Fruit fly (Drosophila melanogaster) whole organism, embryonic: Measurements from ENCODE around the gene CG32298.
A peak's percentile ranks its signal among the peaks of the same experiment; 100 is the strongest.

Source experiments
- B-H2 ChIP-seq: fragments of 200-800 bp; sonication (Bioruptor generic); optimal IDR thresholded peaks from 2 replicates; lab custom pipeline; 2018; ENCODE audit warnings: missing biosample characterization, mild to moderate bottlenecking, missing genetic modification characterization
- BEAF-32 ChIP-seq: fragments of 200-800 bp; sonication (Bioruptor generic); optimal IDR thresholded peaks from 3 replicates; lab custom pipeline; 2017; ENCODE audit warnings: missing biosample characterization, missing genetic modification characterization, mild to moderate bottlenecking, moderate library complexity, missing genetic modification reagents
- Bdp1 ChIP-seq: fragments of 200-800 bp; sonication (Bioruptor generic); optimal IDR thresholded peaks from 3 replicates; lab custom pipeline; 2016; ENCODE audit warnings: missing biosample characterization, missing genetic modification characterization
- CG10462 ChIP-seq: fragments of 200-800 bp; sonication (Bioruptor generic); optimal IDR thresholded peaks from 2 replicates; lab custom pipeline; 2016; ENCODE audit warnings: missing biosample characterization, missing genetic modification characterization
- CG11247 ChIP-seq: fragments of 200-800 bp; sonication (Bioruptor generic); IDR thresholded peaks from 2 replicates; pipeline ENCODE4 v1.3.6; 2022; ENCODE audit warnings: missing biosample characterization, missing genetic modification characterization
- CG12299 ChIP-seq: fragments of 200-800 bp; sonication (Bioruptor generic); optimal IDR thresholded peaks from 2 replicates; lab custom pipeline; 2018; ENCODE audit warnings: missing biosample characterization, mild to moderate bottlenecking, missing genetic modification characterization
- CG13296 ChIP-seq: fragments of 200-800 bp; sonication (Bioruptor generic); optimal IDR thresholded peaks from 3 replicates; lab custom pipeline; 2018; ENCODE audit warnings: missing biosample characterization, mild to moderate bottlenecking, missing genetic modification characterization
- CG14710 ChIP-seq: fragments of 200-800 bp; sonication (Bioruptor generic); optimal IDR thresholded peaks from 3 replicates; lab custom pipeline; 2019; ENCODE audit warnings: missing biosample characterization, mild to moderate bottlenecking, missing genetic modification characterization, moderate library complexity
- CG14965 ChIP-seq: fragments of 200-800 bp; sonication (Bioruptor generic); optimal IDR thresholded peaks from 2 replicates; lab custom pipeline; 2016; ENCODE audit warnings: missing biosample characterization, missing genetic modification characterization, borderline replicate concordance
- CG18011 ChIP-seq: fragments of 200-800 bp; sonication (Bioruptor generic); optimal IDR thresholded peaks from 2 replicates; lab custom pipeline; 2017; ENCODE audit warnings: missing biosample characterization, missing genetic modification characterization, mild to moderate bottlenecking, moderate library complexity, missing genotype
- CG34422 ChIP-seq: fragments of 200-800 bp; sonication (Bioruptor generic); IDR thresholded peaks from 3 replicates; pipeline ENCODE4 v1.3.6; 2022; ENCODE audit warnings: missing biosample characterization, missing genetic modification characterization
- CG7963 ChIP-seq: fragments of 200-800 bp; sonication (Bioruptor generic); IDR thresholded peaks from 3 replicates; pipeline ENCODE4 v1.3.6; 2022; ENCODE audit warnings: missing biosample characterization, missing genetic modification characterization; ENCODE audit not compliant: partially characterized antibody
- CG8290 ChIP-seq, 3 experiments: fragments of 200-800 bp; sonication (Bioruptor generic); optimal IDR thresholded peaks; 2 replicates each; lab custom pipeline; 2016 to 2019; ENCODE audit warnings: missing biosample characterization in 3 of 3, missing genetic modification characterization in 3 of 3, mild to moderate bottlenecking in 2 of 3, moderate library complexity in 1 of 3
- CG9609 ChIP-seq: fragments of 200-800 bp; sonication (Bioruptor generic); optimal IDR thresholded peaks from 3 replicates; lab custom pipeline; 2016; ENCODE audit warnings: missing biosample characterization, missing genetic modification characterization
- CG9817 ChIP-seq: fragments of 200-800 bp; sonication (Bioruptor generic); optimal IDR thresholded peaks from 2 replicates; lab custom pipeline; 2018; ENCODE audit warnings: missing biosample characterization, mild to moderate bottlenecking, missing genetic modification characterization, moderate library complexity
- Dll ChIP-seq: fragments of 200-800 bp; sonication (Bioruptor generic); IDR thresholded peaks from 4 replicates; pipeline ENCODE4 v1.3.6; 2022; ENCODE audit warnings: missing biosample characterization, missing genetic modification characterization; ENCODE audit not compliant: partially characterized antibody
- Dp ChIP-seq: fragments of 200-800 bp; sonication (Bioruptor generic); optimal IDR thresholded peaks from 2 replicates; lab custom pipeline; 2018; ENCODE audit warnings: missing biosample characterization, mild to moderate bottlenecking, missing genetic modification characterization, moderate library complexity
- ERR ChIP-seq: fragments of 200-800 bp; sonication (Bioruptor generic); optimal IDR thresholded peaks from 2 replicates; lab custom pipeline; 2016; ENCODE audit warnings: missing biosample characterization, missing genetic modification characterization
- Ets97D ChIP-seq: fragments of 200-800 bp; sonication (Bioruptor generic); optimal IDR thresholded peaks from 3 replicates; lab custom pipeline; 2016; ENCODE audit warnings: missing biosample characterization, missing genetic modification characterization
- Mad ChIP-seq: fragments of 200-800 bp; sonication (Bioruptor generic); optimal IDR thresholded peaks from 2 replicates; lab custom pipeline; 2016; ENCODE audit warnings: missing biosample characterization, missing genetic modification characterization
- Max ChIP-seq: fragments of 200-800 bp; sonication (Bioruptor generic); optimal IDR thresholded peaks from 2 replicates; lab custom pipeline; 2016; ENCODE audit warnings: missing biosample characterization, mild to moderate bottlenecking, missing genetic modification characterization
- Nf-YA ChIP-seq: fragments of 200-800 bp; sonication (Bioruptor generic); IDR thresholded peaks from 2 replicates; pipeline ENCODE4 v1.3.6; 2022; ENCODE audit warnings: missing biosample characterization, missing genetic modification characterization
- Oli ChIP-seq: fragments of 200-800 bp; sonication (Bioruptor generic); optimal IDR thresholded peaks from 2 replicates; lab custom pipeline; 2018; ENCODE audit warnings: missing biosample characterization, mild to moderate bottlenecking, missing genetic modification characterization, moderate library complexity
- PHDP ChIP-seq: fragments of 200-800 bp; sonication (Bioruptor generic); optimal IDR thresholded peaks from 3 replicates; lab custom pipeline; 2018; ENCODE audit warnings: missing biosample characterization, mild to moderate bottlenecking, missing genetic modification characterization, moderate library complexity
- Ssrp ChIP-seq: fragments of 200-800 bp; sonication (Bioruptor generic); optimal IDR thresholded peaks from 2 replicates; lab custom pipeline; 2018; ENCODE audit warnings: missing biosample characterization, mild to moderate bottlenecking, missing genetic modification characterization, moderate library complexity
- TFAM ChIP-seq: fragments of 200-800 bp; sonication (Bioruptor generic); optimal IDR thresholded peaks from 2 replicates; lab custom pipeline; 2017; ENCODE audit warnings: missing biosample characterization, missing genetic modification characterization, inconsistent platforms
- bowl ChIP-seq: fragments of 200-800 bp; sonication (Bioruptor generic); IDR thresholded peaks from 2 replicates; pipeline ENCODE4 v1.3.6; 2022; ENCODE audit warnings: missing biosample characterization, missing genetic modification characterization
- cas ChIP-seq: fragments of 200-800 bp; sonication (Bioruptor generic); IDR thresholded peaks from 2 replicates; pipeline ENCODE4 v1.3.6; 2022; ENCODE audit warnings: missing biosample characterization, missing genetic modification characterization
- corto ChIP-seq: fragments of 200-800 bp; sonication (Bioruptor generic); optimal IDR thresholded peaks from 2 replicates; lab custom pipeline; 2016; ENCODE audit warnings: missing biosample characterization, mild to moderate bottlenecking, missing genetic modification characterization, moderate library complexity
- dmrt99B ChIP-seq: fragments of 200-800 bp; sonication (Bioruptor generic); optimal IDR thresholded peaks from 2 replicates; lab custom pipeline; 2018; ENCODE audit warnings: missing biosample characterization, mild to moderate bottlenecking, missing genetic modification characterization, moderate library complexity
- dpn ChIP-seq, 2 experiments: fragments of 200-800 bp; sonication (Bioruptor generic); optimal IDR thresholded peaks; 3 replicates each; lab custom pipeline; 2016; ENCODE audit warnings: missing biosample characterization in 2 of 2, missing genetic modification characterization in 2 of 2
- dysf ChIP-seq: fragments of 200-800 bp; sonication (Bioruptor generic); IDR thresholded peaks from 3 replicates; pipeline ENCODE4 v1.3.6; 2022; ENCODE audit warnings: missing biosample characterization, missing genetic modification characterization
- hbn ChIP-seq: fragments of 200-800 bp; sonication (Bioruptor generic); IDR thresholded peaks from 2 replicates; pipeline ENCODE4 v1.3.6; 2022; ENCODE audit warnings: missing biosample characterization, missing genetic modification characterization; ENCODE audit not compliant: partially characterized antibody
- insv ChIP-seq, 2 experiments: fragments of 200-800 bp; sonication (Bioruptor generic); optimal IDR thresholded peaks; 3 replicates each; lab custom pipeline; 2016 to 2018; ENCODE audit warnings: missing biosample characterization in 2 of 2, missing genetic modification characterization in 2 of 2
- jing ChIP-seq: fragments of 200-800 bp; sonication (Bioruptor generic); optimal IDR thresholded peaks from 2 replicates; lab custom pipeline; 2018; ENCODE audit warnings: missing biosample characterization, mild to moderate bottlenecking, missing genetic modification characterization
- jumu ChIP-seq: fragments of 200-800 bp; sonication (Bioruptor generic); optimal IDR thresholded peaks from 3 replicates; lab custom pipeline; 2016; ENCODE audit warnings: missing biosample characterization, missing genetic modification characterization
- mirr ChIP-seq: fragments of 200-800 bp; sonication (Bioruptor generic); optimal IDR thresholded peaks from 3 replicates; lab custom pipeline; 2018; ENCODE audit warnings: missing biosample characterization, mild to moderate bottlenecking, missing genetic modification characterization
- nmo ChIP-seq: fragments of 200-800 bp; sonication (Bioruptor generic); optimal IDR thresholded peaks from 2 replicates; lab custom pipeline; 2018; ENCODE audit warnings: missing biosample characterization, mild to moderate bottlenecking, missing genetic modification characterization, moderate library complexity
- odd ChIP-seq: fragments of 200-800 bp; sonication (Bioruptor generic); optimal IDR thresholded peaks from 2 replicates; lab custom pipeline; 2017; ENCODE audit warnings: missing biosample characterization, mild to moderate bottlenecking, missing genetic modification characterization
- pzg ChIP-seq: fragments of 200-800 bp; sonication (Bioruptor generic); optimal IDR thresholded peaks from 3 replicates; lab custom pipeline; 2018; ENCODE audit warnings: missing biosample characterization, mild to moderate bottlenecking, missing genetic modification characterization, moderate library complexity
- salm ChIP-seq: fragments of 200-800 bp; sonication (Bioruptor generic); optimal IDR thresholded peaks from 2 replicates; lab custom pipeline; 2018; ENCODE audit warnings: missing biosample characterization, mild to moderate bottlenecking, missing genetic modification characterization
- sc ChIP-seq, 3 experiments: fragments of >200 bp in 2 of 3; fragments of 200-800 bp in 1 of 3; sonication (Bioruptor generic) in 1 of 3; optimal IDR thresholded peaks; 2 replicates in 2 of 3; 3 replicates in 1 of 3; lab custom pipeline; 2017; ENCODE audit warnings: mild to moderate bottlenecking in 1 of 3, missing biosample characterization in 1 of 3, missing genetic modification characterization in 1 of 3, missing genetic modification reagents in 1 of 3
- seq ChIP-seq: fragments of 200-800 bp; sonication (Bioruptor generic); IDR thresholded peaks from 2 replicates; pipeline ENCODE4 v1.3.6; 2022; ENCODE audit warnings: missing biosample characterization, missing genetic modification characterization
- sqz ChIP-seq: fragments of 200-800 bp; sonication (Bioruptor generic); optimal IDR thresholded peaks from 3 replicates; lab custom pipeline; 2018; ENCODE audit warnings: missing biosample characterization, mild to moderate bottlenecking, missing genetic modification characterization
- vnd ChIP-seq: fragments of 200-800 bp; sonication (Bioruptor generic); IDR thresholded peaks from 3 replicates; pipeline ENCODE4 v1.3.6; 2022; ENCODE audit warnings: missing biosample characterization, missing genetic modification characterization; ENCODE audit not compliant: partially characterized antibody
- zf30C ChIP-seq: fragments of 200-800 bp; sonication (Bioruptor generic); optimal IDR thresholded peaks from 3 replicates; lab custom pipeline; 2018; ENCODE audit warnings: missing biosample characterization, mild to moderate bottlenecking, missing genetic modification characterization

Gene CG32298

dm6 chr3L:2373421-2374043, 17.3 kb downstream of the CG32298 start, which contains the start of the genes mRpL23 and CG9004 (continued):
- TF ChIP-seq jing (GFP tag; lab: Kevin White, UChicago), result peak; percentile 98
- peak; percentile 93 for TF ChIP-seq CG18011 (GFP tag; lab: Kevin White, UChicago)
- TF ChIP-seq bowl (GFP tag; lab: Robert Waterston, UW), result peak; percentile 99
- TF ChIP-seq salm (tag; lab: Kevin White, UChicago), result peak; percentile 98
- TF ChIP-seq CG13296, result peak; percentile 98
- peak; percentile 99 for TF ChIP-seq cas (GFP tag; lab: Robert Waterston, UW)
- peak; percentile 100 for TF ChIP-seq dysf (GFP tag; lab: Robert Waterston, UW)
- peak; percentile 99 for TF ChIP-seq dpn (GFP tag; optimal IDR thresholded peaks at IDR 0.05; lab: Kevin White, UChicago)
- TF ChIP-seq hbn (GFP tag; lab: Robert Waterston, UW), result peak; percentile 43; the same call in 1 of the 2 replicates
- TF ChIP-seq CG10462, result peak; percentile 99
- TF ChIP-seq zf30C (GFP tag; lab: Kevin White, UChicago), result peak; percentile 32
- TF ChIP-seq corto (GFP tag; lab: Kevin White, UChicago), result peak; percentile 95
- TF ChIP-seq vnd, result no peak
- peak; percentile 99 for TF ChIP-seq CG14710 (tag; lab: Kevin White, UChicago)
- no peak for TF ChIP-seq CG7963 (GFP tag; lab: Robert Waterston, UW)
- TF ChIP-seq mirr (GFP tag; lab: Kevin White, UChicago), result peak; percentile 99
- peak; percentile 93 for TF ChIP-seq TFAM
- TF ChIP-seq Bdp1 (GFP tag; lab: Kevin White, UChicago), result peak; percentile 94

- peak; percentile 48 for TF ChIP-seq Ssrp (tag; lab: Kevin White, UChicago)
- peak; percentile 77 for TF ChIP-seq BEAF-32 (GFP tag; lab: Kevin White, UChicago)
- TF ChIP-seq sc (optimal IDR thresholded peaks at IDR 0.05; lab: Kevin White, UChicago), result no peak
- no peak for TF ChIP-seq sc (GFP tag; optimal IDR thresholded peaks at IDR 0.05; lab: Kevin White, UChicago)
- 0 out of 3 replicates have a peak, but pooled peaks have one; percentile 40 for TF ChIP-seq CG7963 (GFP tag; lab: Robert Waterston, UW)
- TF ChIP-seq Max (GFP tag; lab: Kevin White, UChicago), result peak; percentile 40
- peak; percentile 55 for TF ChIP-seq CG9817 (tag; lab: Kevin White, UChicago)
- TF ChIP-seq odd (GFP tag; lab: Kevin White, UChicago), result no peak
- TF ChIP-seq pzg (GFP tag; lab: Kevin White, UChicago), result peak; percentile 63
- TF ChIP-seq CG34422 (GFP tag; lab: Robert Waterston, UW), result peak; percentile 64; the same call in 2 of the 3 replicates
- no peak for TF ChIP-seq seq (GFP tag; lab: Robert Waterston, UW)
- peak; percentile 19 for TF ChIP-seq dmrt99B (tag; lab: Kevin White, UChicago)
- no peak for TF ChIP-seq CG9609 (GFP tag; lab: Kevin White, UChicago)
- no peak for TF ChIP-seq jumu
- TF ChIP-seq PHDP (tag; lab: Kevin White, UChicago), result peak; percentile 61
- peak in 1 of 2 experiments; percentile 1 for TF ChIP-seq insv (GFP tag; optimal IDR thresholded peaks at IDR 0.05; lab: Kevin White, UChicago)
- TF ChIP-seq Dll (GFP tag; lab: Robert Waterston, UW), result peak; percentile 79
- TF ChIP-seq Ets97D (GFP tag; lab: Kevin White, UChicago), result peak; percentile 7
- no peak for TF ChIP-seq CG14965
- no peak for TF ChIP-seq Mad (GFP tag; lab: Kevin White, UChicago)
- TF ChIP-seq CG8290 (GFP tag; optimal IDR thresholded peaks at IDR 0.05; lab: Kevin White, UChicago), result peak; percentile 76
- no peak for TF ChIP-seq CG8290 (tag; optimal IDR thresholded peaks at IDR 0.05; lab: Kevin White, UChicago)
- TF ChIP-seq nmo, result peak; percentile 79
- TF ChIP-seq CG12299 (tag; lab: Kevin White, UChicago), result peak; percentile 46
- TF ChIP-seq Nf-YA (GFP tag; lab: Robert Waterston, UW), result no peak
- no peak for TF ChIP-seq ERR (GFP tag; lab: Kevin White, UChicago)
- peak; percentile 26 for TF ChIP-seq Dp (GFP tag; lab: Kevin White, UChicago)
- TF ChIP-seq CG11247 (GFP tag; lab: Robert Waterston, UW), result peak; percentile 35; the same call in 1 of the 2 replicates
- peak; percentile 16 for TF ChIP-seq Oli
- TF ChIP-seq sqz (GFP tag; lab: Kevin White, UChicago), result peak; percentile 34
- peak; percentile 77 for TF ChIP-seq B-H2 (GFP tag; lab: Kevin White, UChicago)
Measured at dm6 chr3L:2371882-2372281, 18.9 kb downstream of the CG32298 start, which contains the start of the genes CG1317 and CG8993. Gene CG1317 (minus strand): TSS chr3L:2371939. Gene CG8993 (plus strand): TSS chr3L:2372199.
